Worm (Caenorhabditis elegans): ENCODE measurements around the gene R02F2.10.

Gene R02F2.10

DNA sequence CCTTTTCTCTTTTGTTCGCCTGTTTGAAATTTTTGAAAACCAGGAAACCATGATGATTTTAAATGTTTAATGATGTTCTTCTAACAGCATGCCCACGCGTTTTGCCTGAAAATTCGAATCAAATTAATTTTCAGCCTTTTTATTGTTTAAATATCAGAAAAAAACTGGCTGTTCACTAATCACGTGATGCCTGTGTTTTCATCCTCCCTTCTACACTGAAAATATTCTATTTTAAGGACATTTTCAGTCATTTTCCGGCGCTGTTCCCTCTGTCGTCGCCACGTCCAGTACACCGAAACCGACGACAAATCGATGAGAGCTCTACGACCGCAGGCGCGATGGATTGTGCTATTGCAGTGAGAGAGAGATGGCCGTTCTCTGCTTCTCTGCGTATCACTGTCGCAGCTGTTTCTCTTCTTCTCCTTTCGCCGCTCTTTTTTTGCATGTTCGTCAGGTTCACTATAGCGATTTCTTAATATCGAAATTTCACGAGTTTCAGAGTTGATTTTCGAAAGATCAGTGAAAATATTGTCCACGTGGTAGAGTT, 28.3 kb upstream of the R02F2.10 start, which contains the start of gene F48E8.8:
TSS of gene F48E8.8 (minus strand) at position 51 of the 547 bp plus-strand sequence.
- no peak for TF ChIP-seq madf-3 (GFP tag; IDR thresholded peaks at IDR 0.05)
- no peak for TF ChIP-seq fkh-3 (tag; optimal IDR thresholded peaks at IDR 0.05)
- TF ChIP-seq hlh-26 (GFP tag; conservative IDR thresholded peaks at IDR 0.05) = no peak
- TF ChIP-seq F37B4.10 (GFP tag; IDR thresholded peaks at IDR 0.05) = no peak
- peak; percentile 80 for TF ChIP-seq mcd-1 (GFP tag; IDR thresholded peaks at IDR 0.05)
- TF ChIP-seq lin-40 (tag; optimal IDR thresholded peaks at IDR 0.05) = peak; percentile 21
- TF ChIP-seq ceh-100 (GFP tag; IDR thresholded peaks at IDR 0.05) = no peak
- TF ChIP-seq madf-6 (GFP tag; IDR thresholded peaks at IDR 0.05) = no peak
- TF ChIP-seq madf-10 (tag; optimal IDR thresholded peaks at IDR 0.05) = peak; percentile 13
- TF ChIP-seq D2030.7 (GFP tag; IDR thresholded peaks at IDR 0.05) = no peak
- 0 out of 2 replicates have a peak, but pooled peaks have one; percentile 13 for TF ChIP-seq cebp-1 (GFP tag; IDR thresholded peaks at IDR 0.05)
- peak; percentile 81 for TF ChIP-seq cebp-1 (tag; optimal IDR thresholded peaks at IDR 0.05)
- no peak for TF ChIP-seq C06A6.2 (GFP tag; conservative IDR thresholded peaks at IDR 0.05)
- no peak for TF ChIP-seq attf-3 (GFP tag; conservative IDR thresholded peaks at IDR 0.05)
- peak; percentile 51 for TF ChIP-seq lin-54 (GFP tag; optimal IDR thresholded peaks at IDR 0.05)
- no peak for TF ChIP-seq mel-28 (tag; optimal IDR thresholded peaks at IDR 0.05; ENCODE audit: borderline replicate concordance)
- no peak for TF ChIP-seq nhr-120 (GFP tag; IDR thresholded peaks at IDR 0.05)
- no peak for TF ChIP-seq snpc-3.4 (tag; optimal IDR thresholded peaks at IDR 0.05)
- no peak for TF ChIP-seq let-526 (GFP tag; IDR thresholded peaks at IDR 0.05)
- TF ChIP-seq pha-4 (tag; optimal IDR thresholded peaks at IDR 0.05) = no peak
- TF ChIP-seq Y95B8A.8 (GFP tag; IDR thresholded peaks at IDR 0.05) = no peak
- no peak for TF ChIP-seq T26A5.8 (tag; optimal IDR thresholded peaks at IDR 0.05)
- no peak for TF ChIP-seq lsy-27 (tag; optimal IDR thresholded peaks at IDR 0.05; ENCODE audit: borderline replicate concordance, insufficient read depth)
- TF ChIP-seq ceh-27 (GFP tag; optimal IDR thresholded peaks at IDR 0.05) = peak; percentile 22
- no peak for TF ChIP-seq sdz-38 (tag; optimal IDR thresholded peaks at IDR 0.05)
- peak; percentile 45; the same call in 1 of the 2 replicates for TF ChIP-seq pbrm-1 (GFP tag; IDR thresholded peaks at IDR 0.05)
- no peak for TF ChIP-seq bed-1 (GFP tag; IDR thresholded peaks at IDR 0.05)
- no peak for TF ChIP-seq Y53F4B.3 (GFP tag; IDR thresholded peaks at IDR 0.05)
- no peak for TF ChIP-seq ztf-22 (GFP tag; optimal IDR thresholded peaks at IDR 0.05)
- TF ChIP-seq tbp1 (GFP tag; optimal IDR thresholded peaks at IDR 0.05) = peak; percentile 21
- TF ChIP-seq ztf-18 (tag; optimal IDR thresholded peaks at IDR 0.05) = peak; percentile 22
- TF ChIP-seq snpc-4 (GFP tag; optimal IDR thresholded peaks at IDR 0.05) = no peak
- no peak for TF ChIP-seq snpc-4 (tag; optimal IDR thresholded peaks at IDR 0.05)
- no peak for TF ChIP-seq ama-1 (optimal IDR thresholded peaks at IDR 0.05)
- no peak for TF ChIP-seq ama-1 (GFP tag; optimal IDR thresholded peaks at IDR 0.05)
- peak in 1 of 3 experiments; percentile 43 for TF ChIP-seq lin-35 (GFP tag; optimal IDR thresholded peaks at IDR 0.05)
- TF ChIP-seq egl-44 (GFP tag; IDR thresholded peaks at IDR 0.05) = 0 out of 2 replicates have a peak, but pooled peaks have one; percentile 25
- TF ChIP-seq F55B11.4 (tag; optimal IDR thresholded peaks at IDR 0.05; ENCODE audit: borderline replicate concordance, insufficient read depth) = no peak
- peak; percentile 90 for TF ChIP-seq attf-5 (GFP tag; optimal IDR thresholded peaks at IDR 0.05)
- no peak for TF ChIP-seq F23B12.7 (tag; optimal IDR thresholded peaks at IDR 0.05; ENCODE audit: insufficient read depth)
- TF ChIP-seq ztf-3 (GFP tag; optimal IDR thresholded peaks at IDR 0.05) = no peak
- no peak for TF ChIP-seq ceh-79 (tag; optimal IDR thresholded peaks at IDR 0.05)
- TF ChIP-seq hmg-1.2 (GFP tag; IDR thresholded peaks at IDR 0.05) = peak; percentile 76; the same call in 1 of the 2 replicates
- no peak for TF ChIP-seq rcor-1 (GFP tag; IDR thresholded peaks at IDR 0.05)
- TF ChIP-seq Y79H2A.3 (GFP tag; conservative IDR thresholded peaks at IDR 0.05) = no peak
- peak; percentile 77 for TF ChIP-seq zfh-2 (GFP tag; conservative IDR thresholded peaks at IDR 0.05)
- no peak for TF ChIP-seq aptf-2 (GFP tag; conservative IDR thresholded peaks at IDR 0.05)
- no peak for TF ChIP-seq B0336.3 (GFP tag; IDR thresholded peaks at IDR 0.05)
- peak; percentile 15 for TF ChIP-seq ZK185.1 (tag; optimal IDR thresholded peaks at IDR 0.05; ENCODE audit: poor library complexity, severe bottlenecking)

All from whole organism, young adult.